Fruit fly (Drosophila melanogaster) Kc167 (cell line): ENCODE results near the gene CG31358.

Source experiments
- Myc ChIP-seq: fragments of >200 bp; optimal IDR thresholded peaks from 2 replicates; lab custom pipeline; 2017; ENCODE audit warnings: missing external identifiers
- Sin3A ChIP-seq: fragments of >200 bp; optimal IDR thresholded peaks from 2 replicates; lab custom pipeline; 2018; ENCODE audit warnings: missing external identifiers
- h ChIP-seq: fragments of >200 bp; optimal IDR thresholded peaks from 3 replicates; lab custom pipeline; 2018; ENCODE audit warnings: missing external identifiers
- insv ChIP-seq: fragments of >200 bp; optimal IDR thresholded peaks from 3 replicates; lab custom pipeline; 2018; ENCODE audit warnings: missing external identifiers
- psq ChIP-seq: fragments of >200 bp; optimal IDR thresholded peaks from 2 replicates; lab custom pipeline; 2017; ENCODE audit warnings: missing external identifiers
- ttk ChIP-seq: sonication (Bioruptor generic); optimal IDR thresholded peaks from 2 replicates; lab custom pipeline; 2017; ENCODE audit warnings: missing external identifiers

DNA sequence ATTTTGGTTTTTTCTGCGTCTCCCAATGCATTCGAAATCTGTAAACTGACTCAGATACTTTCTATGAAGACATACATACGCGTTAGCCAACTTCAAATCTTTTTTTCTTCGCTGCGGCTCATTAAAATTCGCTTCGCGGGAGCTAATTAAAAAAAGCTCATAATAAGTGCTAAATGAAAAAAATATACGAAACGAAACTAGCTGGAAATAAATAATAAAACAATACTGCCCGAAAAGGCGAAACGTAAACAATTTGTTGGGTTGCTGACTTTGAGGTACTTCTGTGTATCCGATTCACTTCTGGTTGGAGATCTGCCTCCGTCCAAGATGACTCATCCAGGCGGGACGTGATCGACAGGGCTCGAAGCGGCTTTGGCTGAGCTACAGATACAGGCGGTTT, 41.6 kb downstream of the CG31358 start:
- TF ChIP-seq ttk (lab: Kevin White, UChicago) (no peak), Sin3A (no peak), Myc (no peak), h (lab: Kevin White, UChicago) (no peak), psq (lab: Kevin White, UChicago) (no peak), insv (lab: Kevin White, UChicago) (no peak)
